Worm (Caenorhabditis elegans) whole organism, early embryonic: Measurements from ENCODE around the gene obr-1.

Source experiments
- B0310.2 ChIP-seq: sonication (generic microtip); optimal IDR thresholded peaks from 2 replicates; lab custom pipeline; 2016; ENCODE audit warnings: mild to moderate bottlenecking, missing genetic modification characterization, missing compliant biosample characterization
- F13C5.2 ChIP-seq: sonication (generic microtip); optimal IDR thresholded peaks from 2 replicates; lab custom pipeline; 2017; ENCODE audit warnings: mild to moderate bottlenecking, missing genetic modification characterization, inconsistent platforms, missing compliant biosample characterization
- aly-1 ChIP-seq: sonication (generic microtip); optimal IDR thresholded peaks from 2 replicates; lab custom pipeline; 2016; ENCODE audit warnings: missing genetic modification characterization, missing compliant biosample characterization
- ama-1 ChIP-seq: fragments of 150-350 bp; optimal IDR thresholded peaks from 2 replicates; lab custom pipeline; 2014
- ceh-13 ChIP-seq: fragments of 200-800 bp; sonication (Bioruptor generic); optimal IDR thresholded peaks from 2 replicates; lab custom pipeline; 2018; ENCODE audit warnings: mild to moderate bottlenecking, missing genetic modification characterization, missing compliant biosample characterization
- ceh-36 ChIP-seq: sonication (generic microtip); optimal IDR thresholded peaks from 2 replicates; lab custom pipeline; 2016; ENCODE audit warnings: missing genetic modification characterization, inconsistent platforms, missing compliant biosample characterization
- ets-7 ChIP-seq: sonication (generic microtip); optimal IDR thresholded peaks from 2 replicates; lab custom pipeline; 2016; ENCODE audit warnings: missing genotype, missing genetic modification characterization, missing compliant biosample characterization
- flt-1 ChIP-seq: fragments of 200-800 bp; sonication (Bioruptor generic); IDR thresholded peaks from 2 replicates; pipeline ENCODE4 v1.3.6; 2022; ENCODE audit warnings: missing genetic modification characterization, missing compliant biosample characterization
- hmbx-1 ChIP-seq: sonication (generic microtip); optimal IDR thresholded peaks from 2 replicates; lab custom pipeline; 2016; ENCODE audit warnings: mild to moderate bottlenecking, missing genetic modification characterization, missing compliant biosample characterization
- hmg-4 ChIP-seq: fragments of 200-800 bp; sonication (Bioruptor generic); optimal IDR thresholded peaks from 2 replicates; lab custom pipeline; 2018; ENCODE audit warnings: mild to moderate bottlenecking, missing genetic modification characterization, missing compliant biosample characterization
- hnd-1 ChIP-seq: sonication (generic microtip); optimal IDR thresholded peaks from 2 replicates; lab custom pipeline; 2016; ENCODE audit warnings: missing genetic modification characterization, missing compliant biosample characterization
- pes-1 ChIP-seq: fragments of 200-800 bp; sonication (Bioruptor generic); IDR thresholded peaks from 2 replicates; pipeline ENCODE4 v1.3.6; 2022; ENCODE audit warnings: missing genetic modification reagents, missing genetic modification characterization, missing compliant biosample characterization
- scrt-1 ChIP-seq: fragments of 200-800 bp; sonication (Bioruptor generic); IDR thresholded peaks from 2 replicates; pipeline ENCODE4 v1.3.6; 2022; ENCODE audit warnings: missing genetic modification characterization, missing compliant biosample characterization
- sea-1 ChIP-seq: fragments of 200-800 bp; sonication (Bioruptor generic); conservative IDR thresholded peaks from 2 replicates; pipeline ENCODE4 v1.3.6; 2022; ENCODE audit warnings: missing genetic modification characterization, missing compliant biosample characterization
- tbx-11 ChIP-seq: fragments of 200-800 bp; sonication (Bioruptor generic); IDR thresholded peaks from 2 replicates; pipeline ENCODE4 v1.3.6; 2022; ENCODE audit warnings: missing genetic modification characterization, missing compliant biosample characterization
- tbx-37 ChIP-seq: fragments of 200-800 bp; sonication (Bioruptor generic); conservative IDR thresholded peaks from 2 replicates; pipeline ENCODE4 v1.3.6; 2022; ENCODE audit warnings: missing genetic modification reagents, missing genetic modification characterization, missing compliant biosample characterization
- tra-4 ChIP-seq: sonication (generic microtip); optimal IDR thresholded peaks from 2 replicates; lab custom pipeline; 2017; ENCODE audit warnings: missing genetic modification characterization, missing compliant biosample characterization

The obr-1 gene

DNA sequence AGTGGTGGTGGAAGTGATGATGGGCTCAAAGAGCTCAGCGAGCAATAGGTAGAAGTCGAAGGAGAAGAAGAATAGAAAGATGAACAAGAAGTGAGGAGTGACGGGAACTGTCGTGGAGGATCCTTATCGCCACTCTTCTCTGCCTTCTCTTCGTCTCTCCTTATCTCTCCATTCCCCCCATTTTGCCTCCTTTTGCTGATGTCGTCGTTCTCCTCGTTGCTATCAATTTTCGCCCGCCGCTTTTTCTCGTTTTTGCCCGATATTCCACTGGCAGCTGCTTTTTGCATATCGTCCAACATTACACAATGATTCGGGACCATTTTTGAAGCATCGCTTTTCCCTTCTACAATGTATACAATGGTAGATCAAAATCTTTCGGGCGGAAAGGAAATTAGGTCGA, 3.3 kb downstream of the obr-1 start:
- no peak for TF ChIP-seq tbx-11 (GFP tag; lab: Robert Waterston, UW)
- TF ChIP-seq hnd-1: no peak
- TF ChIP-seq B0310.2 (tag; lab: Kevin White, UChicago): no peak
- TF ChIP-seq hmbx-1 (tag; lab: Kevin White, UChicago): no peak
- TF ChIP-seq ceh-36: no peak
- no peak for TF ChIP-seq F13C5.2 (tag; lab: Kevin White, UChicago)
- no peak for TF ChIP-seq hmg-4
- TF ChIP-seq pes-1 (GFP tag; lab: Robert Waterston, UW): no peak
- no peak for TF ChIP-seq ets-7 (tag; lab: Kevin White, UChicago)
- no peak for TF ChIP-seq scrt-1 (GFP tag; lab: Robert Waterston, UW)
- TF ChIP-seq ceh-13 (GFP tag; lab: Kevin White, UChicago): no peak

DNA sequence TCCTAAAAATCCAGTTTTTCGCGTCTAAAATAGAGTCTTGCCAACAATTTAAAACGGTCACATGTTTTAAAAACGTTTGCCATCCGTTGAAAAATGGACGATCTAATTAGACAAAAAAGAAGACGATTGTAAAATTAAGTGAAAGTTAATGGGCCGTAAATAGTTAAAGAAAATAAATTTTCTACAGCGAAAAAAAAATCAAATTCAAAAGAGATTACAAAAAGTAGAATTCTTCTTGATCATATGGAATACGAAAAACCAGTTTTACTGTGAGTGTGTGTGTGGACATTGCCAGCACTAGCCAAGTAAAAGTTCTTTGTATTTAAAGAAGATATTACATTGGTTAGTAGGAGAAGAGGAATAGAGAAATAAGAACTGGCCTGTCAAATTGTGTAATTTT, 8.6 kb downstream of the obr-1 start:
- no peak for TF ChIP-seq tbx-11 (GFP tag; lab: Robert Waterston, UW)
- TF ChIP-seq ceh-36: no peak
- no peak for TF ChIP-seq hmg-4
- no peak for TF ChIP-seq ama-1 (lab: Kevin White, UChicago)
- no peak for TF ChIP-seq ceh-13 (GFP tag; lab: Kevin White, UChicago)
- no peak for TF ChIP-seq sea-1 (GFP tag; lab: Robert Waterston, UW)
- no peak for TF ChIP-seq scrt-1 (GFP tag; lab: Robert Waterston, UW)
- TF ChIP-seq hmbx-1 (tag; lab: Kevin White, UChicago): no peak
- no peak for TF ChIP-seq ets-7 (tag; lab: Kevin White, UChicago)
- no peak for TF ChIP-seq B0310.2 (tag; lab: Kevin White, UChicago)
- no peak for TF ChIP-seq hnd-1

DNA sequence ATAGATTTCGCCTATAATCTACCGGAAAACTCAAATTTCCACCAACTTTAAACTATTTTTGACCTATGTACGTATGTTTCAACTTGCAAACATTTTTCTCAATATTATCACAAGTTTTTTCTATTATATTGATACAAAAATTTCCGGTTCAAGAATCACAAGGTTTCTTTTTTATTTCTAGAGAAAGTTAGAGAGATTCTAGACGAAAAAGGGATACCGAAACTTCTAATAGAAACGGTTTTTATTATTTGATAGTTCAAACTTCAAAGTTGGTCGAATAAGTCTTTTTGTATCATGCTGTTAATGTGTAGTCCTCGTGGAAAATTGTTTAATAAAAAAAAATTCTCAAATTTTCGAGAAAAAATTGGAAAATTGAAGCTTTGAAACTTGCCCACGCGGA, 15.6 kb downstream of the obr-1 start:
- no peak for TF ChIP-seq pes-1 (GFP tag; lab: Robert Waterston, UW)
- no peak for TF ChIP-seq tbx-37
- no peak for TF ChIP-seq hmg-4
- TF ChIP-seq ceh-36: no peak
- TF ChIP-seq sea-1 (GFP tag; lab: Robert Waterston, UW): no peak
- no peak for TF ChIP-seq ceh-13 (GFP tag; lab: Kevin White, UChicago)
- TF ChIP-seq B0310.2 (tag; lab: Kevin White, UChicago): no peak
- TF ChIP-seq tra-4 (tag; lab: Kevin White, UChicago): no peak
- no peak for TF ChIP-seq aly-1 (tag; lab: Kevin White, UChicago)
- TF ChIP-seq flt-1 (GFP tag; lab: Robert Waterston, UW): no peak
- TF ChIP-seq F13C5.2 (tag; lab: Kevin White, UChicago): no peak
- no peak for TF ChIP-seq scrt-1 (GFP tag; lab: Robert Waterston, UW)
- no peak for TF ChIP-seq tbx-11 (GFP tag; lab: Robert Waterston, UW)
- no peak for TF ChIP-seq ets-7 (tag; lab: Kevin White, UChicago)
- TF ChIP-seq hnd-1: no peak
- TF ChIP-seq ama-1 (lab: Kevin White, UChicago): no peak

DNA sequence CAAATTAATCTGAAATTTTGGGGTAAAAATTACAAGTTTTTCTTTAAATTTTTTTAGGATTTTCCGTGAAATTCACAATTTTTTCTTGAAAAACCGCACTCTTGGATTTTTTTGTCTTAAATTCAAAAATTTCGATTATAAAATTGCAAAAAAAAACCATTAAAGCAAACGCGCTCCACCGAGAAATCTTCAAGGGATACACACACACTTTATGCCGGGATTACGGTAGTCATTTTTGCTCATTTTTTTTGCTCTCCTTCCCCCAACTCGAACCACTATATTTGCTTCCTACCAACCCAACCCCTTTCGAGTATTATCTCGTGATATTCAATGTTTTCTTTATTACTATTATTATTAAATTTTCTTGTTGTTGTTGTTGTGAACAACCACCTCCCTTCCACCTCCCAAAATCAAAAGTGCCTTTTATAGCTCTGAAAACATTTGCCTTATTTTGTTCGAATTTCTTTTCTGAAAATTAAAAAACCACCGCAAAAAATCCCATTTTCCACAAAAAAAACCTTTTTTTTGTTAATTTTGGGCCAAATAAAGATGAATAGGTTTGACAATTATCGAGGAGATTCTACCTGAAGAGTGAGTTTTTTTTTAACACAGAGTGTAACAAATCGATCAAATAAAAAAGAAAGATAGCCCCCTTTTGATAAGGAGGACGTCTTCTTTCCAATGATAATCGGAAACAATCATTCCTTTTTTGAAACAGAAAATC, 18.8 kb downstream of the obr-1 start, which contains the start of gene Y47D3A.32:
Gene Y47D3A.32 (plus strand): TSS at position 674 of the 724 bp plus-strand sequence.
- no peak for TF ChIP-seq scrt-1 (GFP tag; lab: Robert Waterston, UW)
- no peak for TF ChIP-seq F13C5.2 (tag; lab: Kevin White, UChicago)
- TF ChIP-seq pes-1 (GFP tag; lab: Robert Waterston, UW): no peak
- no peak for TF ChIP-seq ets-7 (tag; lab: Kevin White, UChicago)
- no peak for TF ChIP-seq hnd-1
- no peak for TF ChIP-seq tbx-37
- TF ChIP-seq ama-1 (lab: Kevin White, UChicago): no peak
- TF ChIP-seq B0310.2 (tag; lab: Kevin White, UChicago): no peak

DNA sequence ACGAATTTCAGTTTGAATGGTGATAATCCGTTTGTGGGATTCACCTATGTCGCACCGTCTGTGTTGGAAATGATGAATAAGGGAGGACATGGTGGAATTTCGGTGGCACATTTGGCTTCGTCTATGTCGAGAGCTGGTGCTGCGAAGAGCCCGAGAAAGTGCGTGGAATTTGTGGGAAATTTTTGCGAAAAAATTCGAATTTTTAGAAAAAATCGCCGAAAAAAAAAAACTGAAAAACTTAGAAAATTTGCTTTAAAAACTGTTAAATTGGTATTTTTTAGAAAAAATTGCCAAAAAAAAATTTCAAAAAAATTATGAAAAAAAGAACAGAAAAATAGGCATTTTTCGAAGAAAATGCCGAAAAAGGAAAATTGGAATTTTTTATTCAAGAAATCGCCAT, 21.8 kb downstream of the obr-1 start:
- TF ChIP-seq hmg-4: no peak
- TF ChIP-seq ets-7 (tag; lab: Kevin White, UChicago): no peak
- TF ChIP-seq sea-1 (GFP tag; lab: Robert Waterston, UW): no peak
- TF ChIP-seq ceh-13 (GFP tag; lab: Kevin White, UChicago): no peak
- TF ChIP-seq flt-1 (GFP tag; lab: Robert Waterston, UW): no peak
- TF ChIP-seq pes-1 (GFP tag; lab: Robert Waterston, UW): no peak
- no peak for TF ChIP-seq ama-1 (lab: Kevin White, UChicago)
- no peak for TF ChIP-seq tra-4 (tag; lab: Kevin White, UChicago)
- no peak for TF ChIP-seq ceh-36
- TF ChIP-seq aly-1 (tag; lab: Kevin White, UChicago): no peak
- no peak for TF ChIP-seq tbx-37
- no peak for TF ChIP-seq hmbx-1 (tag; lab: Kevin White, UChicago)
- no peak for TF ChIP-seq tbx-11 (GFP tag; lab: Robert Waterston, UW)
- TF ChIP-seq hnd-1: no peak
- no peak for TF ChIP-seq B0310.2 (tag; lab: Kevin White, UChicago)
- no peak for TF ChIP-seq F13C5.2 (tag; lab: Kevin White, UChicago)
- TF ChIP-seq scrt-1 (GFP tag; lab: Robert Waterston, UW): no peak

DNA sequence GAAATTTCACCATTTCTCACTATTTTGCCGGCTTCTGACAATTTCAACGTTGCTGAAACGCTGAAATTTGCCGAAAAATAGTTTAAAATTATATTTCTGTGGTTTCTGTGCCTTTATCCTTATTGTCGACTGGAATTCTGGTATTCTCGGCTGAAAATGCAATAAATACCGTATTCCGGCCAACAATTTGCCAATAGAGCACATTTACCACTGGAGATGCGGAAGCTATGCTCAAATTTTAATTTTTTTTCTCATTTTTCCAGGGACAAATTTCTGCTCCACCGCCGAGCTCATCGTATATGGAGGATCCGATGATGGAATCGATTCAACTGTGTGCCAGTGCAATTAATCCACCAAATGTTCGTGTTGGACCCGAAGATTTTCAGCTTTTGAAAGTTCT, 24.1 kb downstream of the obr-1 start:
- TF ChIP-seq ceh-36 (no peak), flt-1 (GFP tag; lab: Robert Waterston, UW) (no peak), ceh-13 (GFP tag; lab: Kevin White, UChicago) (no peak), pes-1 (GFP tag; lab: Robert Waterston, UW) (no peak), sea-1 (GFP tag; lab: Robert Waterston, UW) (no peak)

DNA sequence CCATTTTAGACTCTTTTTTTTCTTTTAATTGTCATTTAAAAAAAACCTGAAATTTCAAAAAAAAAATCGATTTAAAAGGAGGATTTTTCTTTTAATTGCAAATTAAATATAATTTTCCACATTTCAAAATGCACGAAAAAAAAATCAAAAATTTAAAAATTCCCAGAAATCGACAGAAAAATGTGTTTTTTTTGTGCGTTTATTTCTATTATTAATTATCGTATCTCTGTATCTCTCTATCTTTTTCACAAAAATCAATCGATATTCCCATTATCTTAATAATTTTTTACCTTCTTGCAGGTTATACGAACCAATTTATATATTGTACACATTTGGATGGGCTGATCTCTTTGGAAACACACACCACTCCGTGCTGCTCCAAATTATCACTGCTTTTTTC, 25.9 kb downstream of the obr-1 start, which contains the start of gene rsks-1:
Gene rsks-1 (plus strand): TSS at position 301 of the 400 bp plus-strand sequence.
- TF ChIP-seq ceh-36: no peak
- TF ChIP-seq ets-7 (tag; lab: Kevin White, UChicago): no peak
